Worm (Caenorhabditis elegans) whole organism, L4/young adult: ENCODE results near the gene set-16.

ENCODE experiments used
- W03F9.2 ChIP-seq: fragments of 150-350 bp; optimal IDR thresholded peaks from 2 replicates; lab custom pipeline; 2014; ENCODE audit warnings: missing biosample characterization, missing genetic modification characterization
- him-1 ChIP-seq: sonication (generic microtip); optimal IDR thresholded peaks from 2 replicates; lab custom pipeline; 2016; ENCODE audit warnings: missing genotype, missing genetic modification reagents, missing genetic modification characterization, missing compliant biosample characterization

DNA sequence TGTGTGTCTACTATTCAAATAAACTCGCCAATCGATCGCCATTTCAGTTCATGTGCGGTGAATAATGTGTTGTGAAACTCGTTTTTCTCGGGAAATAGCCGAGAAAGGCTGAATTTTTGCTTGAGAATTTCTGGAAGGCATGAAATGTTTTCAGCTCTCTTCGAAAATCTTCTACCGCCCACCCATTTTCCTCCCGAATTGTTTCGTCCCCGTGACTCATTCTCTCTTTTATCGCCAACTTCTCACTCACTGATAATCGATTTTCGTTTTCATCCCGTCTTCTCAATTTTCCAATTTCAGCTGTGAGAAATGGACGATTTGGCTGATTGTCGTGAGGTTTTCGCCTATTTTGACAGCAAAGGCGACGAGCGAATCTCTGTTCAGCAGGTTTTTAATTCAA is 20.7 kb upstream of the set-16 start, which contains the start of gene mlc-5:
- TF ChIP-seq him-1 (tag; lab: Kevin White, UChicago) (no peak), W03F9.2 (no peak)
